Worm (Caenorhabditis elegans): ENCODE measurements around the gene C34E10.9.

Gene C34E10.9

DNA sequence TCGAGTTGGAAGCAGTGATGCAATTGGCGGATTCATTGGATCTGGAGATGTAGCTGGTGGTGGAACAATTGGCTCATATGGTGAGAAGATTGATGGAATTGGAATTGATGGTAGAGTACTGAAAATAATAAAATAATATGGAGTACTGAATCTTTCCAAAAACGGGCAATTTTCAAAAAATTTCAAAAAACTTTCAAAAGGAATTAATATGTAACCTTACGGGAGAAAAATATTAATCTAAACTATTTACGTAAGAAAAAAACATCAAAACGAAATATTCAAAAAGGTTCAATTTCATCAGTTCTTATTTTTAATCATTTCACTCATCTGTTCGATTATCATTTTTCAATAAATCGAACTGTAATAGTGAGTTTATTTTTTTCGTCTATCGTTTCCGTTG lies 6.6 kb upstream of the C34E10.9 start, which contains the start of gene ZC395.4:
Gene ZC395.4 (plus strand): TSS at position 301 of the 400 bp plus-strand sequence.
- TF ChIP-seq cog-1 (tag; optimal IDR thresholded peaks at IDR 0.05) (no peak), med-1 (GFP tag; optimal IDR thresholded peaks at IDR 0.05; ENCODE audit: insufficient read depth) (no peak)

- TF ChIP-seq T22C8.4 (GFP tag; IDR thresholded peaks at IDR 0.05) (no peak), flt-1 (GFP tag; IDR thresholded peaks at IDR 0.05) (no peak), med-1 (GFP tag; optimal IDR thresholded peaks at IDR 0.05; ENCODE audit: insufficient read depth) (no peak), klf-2 (GFP tag; conservative IDR thresholded peaks at IDR 0.05) (no peak), ref-1 (GFP tag; conservative IDR thresholded peaks at IDR 0.05) (no peak), tab-1 (GFP tag; IDR thresholded peaks at IDR 0.05) (no peak), ztf-29 (GFP tag; IDR thresholded peaks at IDR 0.05) (no peak), ztf-23 (GFP tag; IDR thresholded peaks at IDR 0.05) (no peak), cog-1 (tag; optimal IDR thresholded peaks at IDR 0.05) (no peak)
Measured at ce11 chrIII:5268486-5268885, 5.3 kb upstream of the C34E10.9 start.

- TF ChIP-seq flt-1 (GFP tag; IDR thresholded peaks at IDR 0.05) (no peak), ztf-23 (GFP tag; IDR thresholded peaks at IDR 0.05) (no peak), tab-1 (GFP tag; IDR thresholded peaks at IDR 0.05) (no peak), klf-2 (GFP tag; conservative IDR thresholded peaks at IDR 0.05) (no peak)
Measured at ce11 chrIII:5267217-5267906, 4.2 kb upstream of the C34E10.9 start, which contains the start of gene ZC395.5. ZC395.5 (plus strand) TSS chrIII:5267848.

- TF ChIP-seq cog-1 (tag; optimal IDR thresholded peaks at IDR 0.05) (no peak), med-1 (GFP tag; optimal IDR thresholded peaks at IDR 0.05; ENCODE audit: insufficient read depth) (no peak), tab-1 (GFP tag; IDR thresholded peaks at IDR 0.05) (no peak), flt-1 (GFP tag; IDR thresholded peaks at IDR 0.05) (no peak), T22C8.4 (GFP tag; IDR thresholded peaks at IDR 0.05) (no peak), ref-1 (GFP tag; conservative IDR thresholded peaks at IDR 0.05) (no peak), ztf-29 (GFP tag; IDR thresholded peaks at IDR 0.05) (no peak), klf-2 (GFP tag; conservative IDR thresholded peaks at IDR 0.05) (no peak), ztf-23 (GFP tag; IDR thresholded peaks at IDR 0.05) (no peak)
Measured at ce11 chrIII:5264813-5265212, 1.6 kb upstream of the C34E10.9 start, which contains the start of gene gro-1. gro-1 (plus strand) TSS chrIII:5265113.

DNA sequence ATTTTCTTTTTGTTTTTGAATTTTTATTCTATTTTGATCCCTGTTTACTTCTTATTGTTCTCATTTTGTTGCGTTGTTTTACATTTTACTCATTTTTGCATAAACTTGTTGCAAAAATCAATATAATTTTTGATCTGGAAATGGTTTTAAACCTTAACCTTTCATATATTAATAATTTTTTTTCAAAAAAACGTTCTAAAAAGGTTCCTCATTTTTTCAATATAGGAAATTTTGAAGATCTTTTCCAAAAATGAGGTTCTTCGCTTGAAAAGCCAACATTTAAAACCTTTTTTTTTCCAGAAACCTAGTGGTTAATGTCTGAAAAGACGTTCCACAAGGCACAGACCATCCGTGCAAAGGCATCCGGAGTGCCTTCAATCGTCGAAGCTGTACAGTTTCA lies 2.8 kb downstream of the C34E10.9 start, which contains the start of gene gop-3:
Gene gop-3 (plus strand): TSS at position 301 of the 400 bp plus-strand sequence.
- no peak for TF ChIP-seq flt-1 (GFP tag; IDR thresholded peaks at IDR 0.05)

DNA sequence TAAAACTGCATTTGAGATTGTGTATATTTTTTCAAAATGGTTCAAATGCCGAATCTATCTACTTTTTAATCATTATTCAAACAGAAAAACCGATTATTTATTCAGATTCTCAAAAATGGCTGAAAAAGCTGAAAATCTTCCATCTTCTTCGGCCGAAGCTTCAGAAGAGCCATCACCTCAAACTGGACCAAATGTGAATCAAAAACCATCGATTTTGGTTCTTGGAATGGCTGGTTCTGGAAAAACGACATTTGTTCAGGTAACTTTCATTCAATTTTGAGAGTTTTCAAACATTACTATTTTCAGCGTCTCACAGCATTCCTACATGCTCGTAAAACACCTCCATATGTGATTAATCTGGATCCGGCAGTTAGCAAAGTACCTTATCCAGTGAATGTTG lies 4.3 kb downstream of the C34E10.9 start, which contains the start of gene gop-2:
Gene gop-2 (plus strand): TSS at position 106 of the 400 bp plus-strand sequence.
- TF ChIP-seq med-1 (GFP tag; optimal IDR thresholded peaks at IDR 0.05; ENCODE audit: insufficient read depth) (no peak), tab-1 (GFP tag; IDR thresholded peaks at IDR 0.05) (no peak), ztf-29 (GFP tag; IDR thresholded peaks at IDR 0.05) (no peak), flt-1 (GFP tag; IDR thresholded peaks at IDR 0.05) (no peak), klf-2 (GFP tag; conservative IDR thresholded peaks at IDR 0.05) (no peak), ref-1 (GFP tag; conservative IDR thresholded peaks at IDR 0.05) (no peak), cog-1 (tag; optimal IDR thresholded peaks at IDR 0.05) (no peak), ztf-23 (GFP tag; IDR thresholded peaks at IDR 0.05) (no peak), T22C8.4 (GFP tag; IDR thresholded peaks at IDR 0.05) (no peak)

ce11 chrIII:5254108-5254507 lies 9.1 kb downstream of the C34E10.9 start, which contains the start of the genes sumv-1 and gop-1:
sumv-1 (minus strand) TSS chrIII:5254187.
gop-1 (plus strand) TSS chrIII:5254438.
- TF ChIP-seq ref-1 (GFP tag; conservative IDR thresholded peaks at IDR 0.05) (no peak), flt-1 (GFP tag; IDR thresholded peaks at IDR 0.05) (no peak), T22C8.4 (GFP tag; IDR thresholded peaks at IDR 0.05) (no peak), tab-1 (GFP tag; IDR thresholded peaks at IDR 0.05) (no peak), ztf-29 (GFP tag; IDR thresholded peaks at IDR 0.05) (no peak), ztf-23 (GFP tag; IDR thresholded peaks at IDR 0.05) (no peak), cog-1 (tag; optimal IDR thresholded peaks at IDR 0.05) (no peak), med-1 (GFP tag; optimal IDR thresholded peaks at IDR 0.05; ENCODE audit: insufficient read depth) (no peak), klf-2 (GFP tag; conservative IDR thresholded peaks at IDR 0.05) (no peak)

DNA sequence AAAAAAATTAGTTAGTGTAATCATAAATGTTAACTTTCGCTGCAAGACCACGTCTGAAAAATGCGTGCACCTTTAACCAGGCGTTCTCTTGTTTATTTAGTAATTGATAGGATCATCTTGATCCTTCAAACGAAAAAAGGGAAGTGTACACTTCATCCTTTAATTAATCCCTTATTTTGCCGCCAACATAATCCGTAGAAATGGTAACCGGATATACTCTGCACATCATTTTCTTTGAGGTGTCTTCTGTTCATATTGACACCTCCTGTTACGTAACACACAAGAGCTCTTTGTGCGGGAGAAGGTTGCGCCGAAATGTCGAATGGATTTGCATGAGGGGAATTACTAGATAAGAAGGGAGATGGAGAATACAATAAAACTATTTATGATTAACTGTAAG lies 14.5 kb downstream of the C34E10.9 start:
- no peak for TF ChIP-seq med-1 (GFP tag; optimal IDR thresholded peaks at IDR 0.05; ENCODE audit: insufficient read depth)
- TF ChIP-seq cog-1 (tag; optimal IDR thresholded peaks at IDR 0.05), result no peak
- no peak for TF ChIP-seq flt-1 (GFP tag; IDR thresholded peaks at IDR 0.05)
- TF ChIP-seq tab-1 (GFP tag; IDR thresholded peaks at IDR 0.05), result no peak
- no peak for TF ChIP-seq T22C8.4 (GFP tag; IDR thresholded peaks at IDR 0.05)
- no peak for TF ChIP-seq ztf-23 (GFP tag; IDR thresholded peaks at IDR 0.05)
- no peak for TF ChIP-seq ref-1 (GFP tag; conservative IDR thresholded peaks at IDR 0.05)
- no peak for TF ChIP-seq ztf-29 (GFP tag; IDR thresholded peaks at IDR 0.05)
- no peak for TF ChIP-seq klf-2 (GFP tag; conservative IDR thresholded peaks at IDR 0.05)

DNA sequence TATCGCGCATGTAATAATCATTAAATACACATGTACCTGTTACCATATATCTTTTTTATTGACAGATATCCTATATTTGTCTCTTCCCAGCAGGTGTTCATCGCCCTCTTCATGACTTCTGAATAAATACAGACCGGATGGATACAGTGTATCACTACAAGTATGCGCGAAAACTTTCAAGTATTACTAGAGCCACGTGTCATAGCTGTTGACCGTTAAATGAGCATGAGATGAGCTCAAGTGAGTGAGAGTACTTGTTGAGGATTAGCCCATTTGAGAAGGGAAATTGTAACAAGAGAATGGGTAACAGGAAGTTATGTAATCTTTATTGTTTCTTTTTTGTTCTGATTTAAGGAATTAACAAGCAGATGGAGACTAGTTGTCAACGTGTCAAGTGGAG lies 18.1 kb downstream of the C34E10.9 start:
- TF ChIP-seq ztf-29 (GFP tag; IDR thresholded peaks at IDR 0.05) (no peak), med-1 (GFP tag; optimal IDR thresholded peaks at IDR 0.05; ENCODE audit: insufficient read depth) (no peak), ztf-23 (GFP tag; IDR thresholded peaks at IDR 0.05) (no peak), ref-1 (GFP tag; conservative IDR thresholded peaks at IDR 0.05) (no peak), cog-1 (tag; optimal IDR thresholded peaks at IDR 0.05) (no peak), flt-1 (GFP tag; IDR thresholded peaks at IDR 0.05) (no peak), tab-1 (GFP tag; IDR thresholded peaks at IDR 0.05) (no peak), T22C8.4 (GFP tag; IDR thresholded peaks at IDR 0.05) (no peak), klf-2 (GFP tag; conservative IDR thresholded peaks at IDR 0.05) (no peak)

ce11 chrIII:5244539-5244938 lies 18.7 kb downstream of the C34E10.9 start, which contains the start of gene cnd-1:
cnd-1 (minus strand) TSS chrIII:5244639.
- no peak for TF ChIP-seq flt-1 (GFP tag; IDR thresholded peaks at IDR 0.05)
- TF ChIP-seq ref-1 (GFP tag; conservative IDR thresholded peaks at IDR 0.05), result no peak
- TF ChIP-seq ztf-23 (GFP tag; IDR thresholded peaks at IDR 0.05), result no peak
- no peak for TF ChIP-seq cog-1 (tag; optimal IDR thresholded peaks at IDR 0.05)
- no peak for TF ChIP-seq med-1 (GFP tag; optimal IDR thresholded peaks at IDR 0.05; ENCODE audit: insufficient read depth)
- no peak for TF ChIP-seq T22C8.4 (GFP tag; IDR thresholded peaks at IDR 0.05)
- no peak for TF ChIP-seq ztf-29 (GFP tag; IDR thresholded peaks at IDR 0.05)
- TF ChIP-seq klf-2 (GFP tag; conservative IDR thresholded peaks at IDR 0.05), result no peak

All from whole organism, midembryonic.